Worm (Caenorhabditis elegans): ENCODE measurements around the gene ZK622.1.
A peak's percentile ranks its signal among the peaks of the same experiment; 100 is the strongest.

Gene ZK622.1

ce11 chrII:5339547-5339946 lies 45.9 kb downstream of the ZK622.1 start:
- no peak for TF ChIP-seq hlh-12 (tag; optimal IDR thresholded peaks at IDR 0.05)
- TF ChIP-seq F57C9.4 (tag; optimal IDR thresholded peaks at IDR 0.05), result no peak

- TF ChIP-seq athp-1 (tag; optimal IDR thresholded peaks at IDR 0.05), result no peak
- peak; percentile 37; the same call in 1 of the 2 replicates for TF ChIP-seq K11D2.4 (GFP tag; IDR thresholded peaks at IDR 0.05)
- TF ChIP-seq madf-6 (GFP tag; IDR thresholded peaks at IDR 0.05), result peak; percentile 17; the same call in 1 of the 2 replicates
- TF ChIP-seq cebp-1 (GFP tag; IDR thresholded peaks at IDR 0.05), result no peak; the same call in 1 of the 2 replicates
- peak; percentile 61 for TF ChIP-seq cebp-1 (tag; optimal IDR thresholded peaks at IDR 0.05)
- peak; percentile 71; the same call in 1 of the 2 replicates for TF ChIP-seq madf-3 (GFP tag; IDR thresholded peaks at IDR 0.05)
- peak; percentile 37 for TF ChIP-seq chd-7 (tag; optimal IDR thresholded peaks at IDR 0.05)
- TF ChIP-seq ZK185.1 (tag; optimal IDR thresholded peaks at IDR 0.05; ENCODE audit: poor library complexity, severe bottlenecking), result peak; percentile 8
- peak; percentile 28 for TF ChIP-seq repo-1 (tag; optimal IDR thresholded peaks at IDR 0.05)
- TF ChIP-seq sdz-38 (tag; optimal IDR thresholded peaks at IDR 0.05), result no peak
- TF ChIP-seq nfyb-1 (GFP tag; IDR thresholded peaks at IDR 0.05), result 0 out of 2 replicates have a peak, but pooled peaks have one; percentile 69
- TF ChIP-seq F23B12.7 (tag; optimal IDR thresholded peaks at IDR 0.05; ENCODE audit: insufficient read depth), result no peak
- TF ChIP-seq him-1 (tag; optimal IDR thresholded peaks at IDR 0.05), result no peak
- no peak for TF ChIP-seq ama-1 (optimal IDR thresholded peaks at IDR 0.05)
- peak in 1 of 2 experiments; percentile 19 for TF ChIP-seq ama-1 (GFP tag; optimal IDR thresholded peaks at IDR 0.05)
- TF ChIP-seq K12H6.12 (tag; optimal IDR thresholded peaks at IDR 0.05), result peak; percentile 5
- TF ChIP-seq ceh-40 (GFP tag; IDR thresholded peaks at IDR 0.05), result peak; percentile 64; the same call in 1 of the 2 replicates
- TF ChIP-seq nhr-27 (tag; optimal IDR thresholded peaks at IDR 0.05), result no peak
- TF ChIP-seq ztf-25 (GFP tag; IDR thresholded peaks at IDR 0.05), result no peak
- TF ChIP-seq dox-1 (GFP tag; IDR thresholded peaks at IDR 0.05), result peak; percentile 58
- TF ChIP-seq die-1 (tag; optimal IDR thresholded peaks at IDR 0.05), result peak; percentile 6
These were observed 47.3 kb downstream of the ZK622.1 start for ce11 chrII:5340672-5341568.

- TF ChIP-seq ZK185.1 (tag; optimal IDR thresholded peaks at IDR 0.05; ENCODE audit: poor library complexity, severe bottlenecking), result no peak
- no peak for TF ChIP-seq cebp-2 (GFP tag; IDR thresholded peaks at IDR 0.05)
- no peak for TF ChIP-seq madf-6 (GFP tag; IDR thresholded peaks at IDR 0.05)
- TF ChIP-seq rcor-1 (GFP tag; IDR thresholded peaks at IDR 0.05), result no peak
- TF ChIP-seq gei-17 (GFP tag; optimal IDR thresholded peaks at IDR 0.05), result no peak
- TF ChIP-seq F55B11.4 (tag; optimal IDR thresholded peaks at IDR 0.05; ENCODE audit: borderline replicate concordance, insufficient read depth), result no peak
- no peak for TF ChIP-seq attf-5 (GFP tag; optimal IDR thresholded peaks at IDR 0.05)
- TF ChIP-seq snpc-1.3 (tag; optimal IDR thresholded peaks at IDR 0.05; ENCODE audit: insufficient read depth), result no peak
- no peak for TF ChIP-seq F52B5.7 (tag; optimal IDR thresholded peaks at IDR 0.05)
- TF ChIP-seq ztf-26 (tag; optimal IDR thresholded peaks at IDR 0.05), result no peak
- no peak for TF ChIP-seq nfya-2 (GFP tag; IDR thresholded peaks at IDR 0.05)
- no peak for TF ChIP-seq nhr-90 (tag; optimal IDR thresholded peaks at IDR 0.05)
- TF ChIP-seq madf-3 (GFP tag; IDR thresholded peaks at IDR 0.05), result no peak
- no peak for TF ChIP-seq B0035.1 (tag; optimal IDR thresholded peaks at IDR 0.05)
- TF ChIP-seq dox-1 (GFP tag; IDR thresholded peaks at IDR 0.05), result no peak
- no peak for TF ChIP-seq mel-28 (tag; optimal IDR thresholded peaks at IDR 0.05; ENCODE audit: borderline replicate concordance)
- no peak for TF ChIP-seq ets-4 (GFP tag; optimal IDR thresholded peaks at IDR 0.05)
These were observed 48.0 kb downstream of the ZK622.1 start for ce11 chrII:5341573-5341972.
